Fruit fly (Drosophila melanogaster): ENCODE results near the gene eff.

DNA sequence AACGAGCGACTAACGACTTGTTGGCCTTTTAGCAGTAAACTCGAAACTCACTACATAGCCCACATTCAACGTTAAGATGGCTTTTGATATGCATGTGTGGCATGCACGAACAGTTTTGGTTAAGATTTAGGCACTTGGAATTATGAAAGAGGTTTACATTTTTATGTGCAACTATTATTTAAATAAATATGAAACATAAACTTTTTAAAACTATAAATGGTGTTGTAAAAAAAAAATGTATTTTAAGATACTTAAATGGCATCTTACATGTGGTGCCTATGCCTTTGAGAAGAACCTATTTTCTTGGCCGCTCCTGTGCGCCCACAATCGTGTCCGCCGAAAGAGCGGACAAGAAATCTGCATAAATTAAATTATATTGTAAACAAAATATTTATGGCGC, 34.8 kb downstream of the eff start:
- no peak for TF ChIP-seq ovo (GFP tag; optimal IDR thresholded peaks at IDR 0.05)
- no peak for TF ChIP-seq CG14711 (tag; optimal IDR thresholded peaks at IDR 0.05)
- no peak for TF ChIP-seq CG33017 (tag; optimal IDR thresholded peaks at IDR 0.05)
- TF ChIP-seq CG11617 (GFP tag; optimal IDR thresholded peaks at IDR 0.05): no peak
- no peak for TF ChIP-seq cic (GFP tag; optimal IDR thresholded peaks at IDR 0.05)
- TF ChIP-seq kay (GFP tag; ENCODE audit: borderline replicate concordance): peak; percentile 23

Measured in whole organism, adult.